Fruit fly (Drosophila melanogaster) whole organism, embryonic: ENCODE measurements around the gene Ptpmeg2.

Source experiments
- C15 ChIP-seq: fragments of 200-800 bp; sonication (Bioruptor generic); IDR thresholded peaks from 3 replicates; pipeline ENCODE4 v1.3.6; 2022; ENCODE audit warnings: missing biosample characterization, missing genetic modification characterization
- CG10654 ChIP-seq: fragments of 200-800 bp; sonication (Bioruptor generic); optimal IDR thresholded peaks from 2 replicates; lab custom pipeline; 2016; ENCODE audit warnings: missing biosample characterization, missing genetic modification characterization
- CG12071 ChIP-seq: fragments of 200-800 bp; sonication (Bioruptor generic); optimal IDR thresholded peaks from 3 replicates; lab custom pipeline; 2018; ENCODE audit warnings: missing biosample characterization, mild to moderate bottlenecking, missing genetic modification characterization
- CG13424 ChIP-seq: fragments of 200-800 bp; sonication (Bioruptor generic); optimal IDR thresholded peaks from 2 replicates; lab custom pipeline; 2019; ENCODE audit warnings: missing biosample characterization, mild to moderate bottlenecking, missing genetic modification characterization, moderate library complexity
- CG14050 ChIP-seq: fragments of 200-800 bp; sonication (Bioruptor generic); IDR thresholded peaks from 3 replicates; pipeline ENCODE4 v1.3.6; 2022; ENCODE audit warnings: missing biosample characterization, missing genetic modification characterization
- CG14441 ChIP-seq: fragments of 200-800 bp; sonication (Bioruptor generic); IDR thresholded peaks from 2 replicates; pipeline ENCODE4 v1.3.6; 2022; ENCODE audit warnings: missing biosample characterization, missing genetic modification characterization
- CG14965 ChIP-seq: fragments of 200-800 bp; sonication (Bioruptor generic); optimal IDR thresholded peaks from 2 replicates; lab custom pipeline; 2016; ENCODE audit warnings: missing biosample characterization, missing genetic modification characterization, borderline replicate concordance
- CG16813 ChIP-seq: fragments of 200-800 bp; sonication (Bioruptor generic); IDR thresholded peaks from 3 replicates; pipeline ENCODE4 v1.3.6; 2022; ENCODE audit warnings: missing biosample characterization, missing genetic modification characterization; ENCODE audit not compliant: partially characterized antibody
- CG17328 ChIP-seq: fragments of 200-800 bp; sonication (Bioruptor generic); IDR thresholded peaks from 2 replicates; pipeline ENCODE4 v1.3.6; 2022; ENCODE audit warnings: missing biosample characterization, missing genetic modification characterization
- CG17612 ChIP-seq: fragments of 200-800 bp; sonication (Bioruptor generic); IDR thresholded peaks from 2 replicates; pipeline ENCODE4 v1.3.6; 2022; ENCODE audit warnings: missing biosample characterization, missing genetic modification characterization
- CG17829 ChIP-seq: fragments of 200-800 bp; optimal IDR thresholded peaks from 2 replicates; lab custom pipeline; 2019; ENCODE audit warnings: missing biosample characterization, mild to moderate bottlenecking, missing genetic modification characterization, moderate library complexity
- CG18619 ChIP-seq: fragments of 200-800 bp; sonication (Bioruptor generic); optimal IDR thresholded peaks from 3 replicates; lab custom pipeline; 2017; ENCODE audit warnings: missing biosample characterization, mild to moderate bottlenecking, missing genetic modification characterization
- CG33213 ChIP-seq: fragments of 200-800 bp; sonication (Bioruptor generic); optimal IDR thresholded peaks from 3 replicates; lab custom pipeline; 2016; ENCODE audit warnings: missing biosample characterization, missing genetic modification characterization
- CG3726 ChIP-seq: fragments of 200-800 bp; sonication (Bioruptor generic); IDR thresholded peaks from 3 replicates; pipeline ENCODE4, ENCODE4 v1.3.6; 2022; ENCODE audit warnings: missing biosample characterization, missing genetic modification characterization
- CG42726 ChIP-seq: fragments of 200-800 bp; sonication (Bioruptor generic); IDR thresholded peaks from 2 replicates; pipeline ENCODE4 v1.3.6; 2022; ENCODE audit warnings: missing biosample characterization, missing genetic modification characterization; ENCODE audit not compliant: partially characterized antibody
- CG4854 ChIP-seq: fragments of 200-800 bp; sonication (Bioruptor generic); optimal IDR thresholded peaks from 2 replicates; lab custom pipeline; 2016; ENCODE audit warnings: missing biosample characterization, missing genetic modification characterization, inconsistent platforms
- CG6272 ChIP-seq: fragments of 200-800 bp; sonication (Bioruptor generic); IDR thresholded peaks from 2 replicates; pipeline ENCODE4 v1.3.6; 2022; ENCODE audit warnings: missing biosample characterization, missing genetic modification characterization
- CG6654 ChIP-seq: fragments of 200-800 bp; sonication (Bioruptor generic); optimal IDR thresholded peaks from 2 replicates; lab custom pipeline; 2017; ENCODE audit warnings: missing biosample characterization, mild to moderate bottlenecking, missing genetic modification characterization
- CG7839 ChIP-seq: fragments of 200-800 bp; sonication (Bioruptor generic); optimal IDR thresholded peaks from 3 replicates; lab custom pipeline; 2018; ENCODE audit warnings: missing biosample characterization, mild to moderate bottlenecking, missing genetic modification characterization, moderate library complexity
- CG7928 ChIP-seq: fragments of 200-800 bp; sonication (Bioruptor generic); optimal IDR thresholded peaks from 2 replicates; lab custom pipeline; 2017; ENCODE audit warnings: missing biosample characterization, mild to moderate bottlenecking, missing genetic modification characterization
- CG7963 ChIP-seq: fragments of 200-800 bp; sonication (Bioruptor generic); IDR thresholded peaks from 3 replicates; pipeline ENCODE4 v1.3.6; 2022; ENCODE audit warnings: missing biosample characterization, missing genetic modification characterization; ENCODE audit not compliant: partially characterized antibody
- CG8281 ChIP-seq: fragments of 200-800 bp; sonication (Bioruptor generic); optimal IDR thresholded peaks from 2 replicates; lab custom pipeline; 2018; ENCODE audit warnings: missing biosample characterization, mild to moderate bottlenecking, missing genetic modification characterization, moderate library complexity
- CG8765 ChIP-seq: fragments of 200-800 bp; sonication (Bioruptor generic); IDR thresholded peaks from 2 replicates; pipeline ENCODE4 v1.3.6; 2022; ENCODE audit warnings: missing biosample characterization, missing genetic modification characterization
- CG9215 ChIP-seq: fragments of 200-800 bp; sonication (Bioruptor generic); IDR thresholded peaks from 2 replicates; pipeline ENCODE4 v1.3.6; 2022; ENCODE audit warnings: missing biosample characterization, missing genetic modification characterization
- Hr39 ChIP-seq: fragments of >200 bp; optimal IDR thresholded peaks from 2 replicates; lab custom pipeline; 2017
- MBD-R2 ChIP-seq: fragments of 200-800 bp; sonication (Bioruptor generic); IDR thresholded peaks from 2 replicates; pipeline ENCODE4 v1.3.6; 2022; ENCODE audit warnings: missing biosample characterization, missing genetic modification characterization
- NC2α ChIP-seq: fragments of 200-800 bp; sonication (Bioruptor generic); optimal IDR thresholded peaks from 2 replicates; lab custom pipeline; 2016; ENCODE audit warnings: missing biosample characterization, missing genetic modification characterization
- Nf-YA ChIP-seq: fragments of 200-800 bp; sonication (Bioruptor generic); IDR thresholded peaks from 2 replicates; pipeline ENCODE4 v1.3.6; 2022; ENCODE audit warnings: missing biosample characterization, missing genetic modification characterization
- Ssrp ChIP-seq: fragments of 200-800 bp; sonication (Bioruptor generic); optimal IDR thresholded peaks from 2 replicates; lab custom pipeline; 2018; ENCODE audit warnings: missing biosample characterization, mild to moderate bottlenecking, missing genetic modification characterization, moderate library complexity
- YL-1 ChIP-seq: fragments of 200-800 bp; sonication (Bioruptor generic); optimal IDR thresholded peaks from 3 replicates; lab custom pipeline; 2017; ENCODE audit warnings: missing biosample characterization, mild to moderate bottlenecking, missing genetic modification characterization
- aop ChIP-seq: fragments of 200-800 bp; sonication (Bioruptor generic); IDR thresholded peaks from 2 replicates; pipeline ENCODE4 v1.3.6; 2022; ENCODE audit warnings: missing biosample characterization, missing genetic modification characterization
- ase ChIP-seq: fragments of 200-800 bp; sonication (Bioruptor generic); IDR thresholded peaks from 3 replicates; pipeline ENCODE4 v1.3.6; 2022; ENCODE audit warnings: missing biosample characterization, missing genetic modification characterization
- bigmax ChIP-seq: fragments of 200-800 bp; sonication (Bioruptor generic); optimal IDR thresholded peaks from 2 replicates; lab custom pipeline; 2018; ENCODE audit warnings: missing biosample characterization, mild to moderate bottlenecking, missing genetic modification characterization
- cas ChIP-seq: fragments of 200-800 bp; sonication (Bioruptor generic); IDR thresholded peaks from 2 replicates; pipeline ENCODE4 v1.3.6; 2022; ENCODE audit warnings: missing biosample characterization, missing genetic modification characterization
- chif ChIP-seq, 2 experiments: fragments of 200-800 bp; sonication (Bioruptor generic); optimal IDR thresholded peaks; 3 replicates each; lab custom pipeline; 2016; ENCODE audit warnings: missing biosample characterization in 2 of 2, missing genetic modification characterization in 2 of 2
- dan ChIP-seq: fragments of 200-800 bp; sonication (Bioruptor generic); IDR thresholded peaks from 2 replicates; pipeline ENCODE4 v1.3.6; 2022; ENCODE audit warnings: missing biosample characterization, missing genetic modification characterization
- dpn ChIP-seq, 2 experiments: fragments of 200-800 bp; sonication (Bioruptor generic); optimal IDR thresholded peaks; 3 replicates each; lab custom pipeline; 2016; ENCODE audit warnings: missing biosample characterization in 2 of 2, missing genetic modification characterization in 2 of 2
- dysf ChIP-seq: fragments of 200-800 bp; sonication (Bioruptor generic); IDR thresholded peaks from 3 replicates; pipeline ENCODE4 v1.3.6; 2022; ENCODE audit warnings: missing biosample characterization, missing genetic modification characterization
- gsb ChIP-seq: fragments of 200-800 bp; sonication (Bioruptor generic); IDR thresholded peaks from 2 replicates; pipeline ENCODE4 v1.3.6; 2022; ENCODE audit warnings: missing biosample characterization, missing genetic modification characterization
- hbn ChIP-seq: fragments of 200-800 bp; sonication (Bioruptor generic); IDR thresholded peaks from 2 replicates; pipeline ENCODE4 v1.3.6; 2022; ENCODE audit warnings: missing biosample characterization, missing genetic modification characterization; ENCODE audit not compliant: partially characterized antibody
- knrl ChIP-seq: fragments of 200-800 bp; sonication (Bioruptor generic); IDR thresholded peaks from 3 replicates; pipeline ENCODE4 v1.3.6; 2022; ENCODE audit warnings: missing biosample characterization, missing genetic modification characterization; ENCODE audit not compliant: partially characterized antibody
- lmd ChIP-seq: fragments of 200-800 bp; sonication (Bioruptor generic); IDR thresholded peaks from 2 replicates; pipeline ENCODE4 v1.3.6; 2022; ENCODE audit warnings: missing biosample characterization, missing genetic modification characterization
- oc ChIP-seq: fragments of 200-800 bp; sonication (Bioruptor generic); optimal IDR thresholded peaks from 2 replicates; lab custom pipeline; 2018; ENCODE audit warnings: missing biosample characterization, mild to moderate bottlenecking, missing genetic modification characterization, moderate library complexity
- p53 ChIP-seq: fragments of 200-800 bp; sonication (Bioruptor generic); optimal IDR thresholded peaks from 2 replicates; lab custom pipeline; 2016; ENCODE audit warnings: missing biosample characterization, missing genetic modification characterization
- repo ChIP-seq: fragments of 200-800 bp; sonication (Bioruptor generic); optimal IDR thresholded peaks from 2 replicates; lab custom pipeline; 2016; ENCODE audit warnings: missing biosample characterization, missing genetic modification characterization
- schlank ChIP-seq: fragments of 200-800 bp; sonication (Bioruptor generic); optimal IDR thresholded peaks from 2 replicates; lab custom pipeline; 2018; ENCODE audit warnings: missing biosample characterization, mild to moderate bottlenecking, missing genetic modification characterization
- tll ChIP-seq, 2 experiments: fragments of 200-800 bp in 1 of 2; fragments of >200 bp in 1 of 2; sonication (Bioruptor generic) in 1 of 2; optimal IDR thresholded peaks; 2 replicates each; lab custom pipeline; 2017 to 2019; ENCODE audit warnings: missing biosample characterization in 2 of 2, missing genetic modification characterization in 2 of 2, mild to moderate bottlenecking in 1 of 2, moderate library complexity in 1 of 2
- tup ChIP-seq: fragments of 200-800 bp; sonication (Bioruptor generic); optimal IDR thresholded peaks from 2 replicates; lab custom pipeline; 2016; ENCODE audit warnings: missing biosample characterization, mild to moderate bottlenecking, missing genetic modification characterization, moderate library complexity
- unc-4 ChIP-seq: fragments of 200-800 bp; sonication (Bioruptor generic); IDR thresholded peaks from 2 replicates; pipeline ENCODE4 v1.3.6; 2022; ENCODE audit warnings: missing biosample characterization, missing genetic modification characterization; ENCODE audit not compliant: partially characterized antibody
- wek ChIP-seq: fragments of 200-800 bp; sonication (Bioruptor generic); optimal IDR thresholded peaks from 3 replicates; lab custom pipeline; 2018; ENCODE audit warnings: missing biosample characterization, mild to moderate bottlenecking, missing genetic modification characterization, moderate library complexity
- zf30C ChIP-seq: fragments of 200-800 bp; sonication (Bioruptor generic); optimal IDR thresholded peaks from 3 replicates; lab custom pipeline; 2018; ENCODE audit warnings: missing biosample characterization, mild to moderate bottlenecking, missing genetic modification characterization

Gene Ptpmeg2

DNA sequence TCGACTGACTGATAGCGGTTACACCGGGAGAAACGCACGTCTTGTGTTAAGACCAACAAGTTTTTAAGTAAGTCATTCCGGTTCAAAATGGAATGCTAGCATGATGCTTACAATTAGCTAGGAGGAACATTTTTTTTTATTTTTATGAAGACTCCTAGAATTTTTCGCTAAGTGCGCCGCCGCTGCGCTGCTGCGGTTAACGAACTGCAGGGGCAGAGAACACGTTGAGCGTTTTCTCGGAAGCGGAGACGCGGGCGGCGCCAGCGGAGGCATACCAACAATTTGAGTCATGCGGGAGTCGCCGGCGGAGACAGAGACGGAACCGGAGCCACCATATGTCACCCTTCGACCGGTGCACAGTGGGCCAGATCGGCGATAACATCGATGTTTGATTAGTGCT lies 12.9 kb downstream of the Ptpmeg2 start (continued):
- TF ChIP-seq p53 (GFP tag; lab: Kevin White, UChicago), result peak; percentile 85
- peak; percentile 93 for TF ChIP-seq zf30C (GFP tag; lab: Kevin White, UChicago)
- no peak for TF ChIP-seq CG42726 (GFP tag; lab: Robert Waterston, UW)
- peak; percentile 88 for TF ChIP-seq CG8765 (GFP tag; lab: Robert Waterston, UW)
- peak; percentile 97 for TF ChIP-seq repo (GFP tag; lab: Kevin White, UChicago)
- TF ChIP-seq C15 (GFP tag; lab: Robert Waterston, UW), result peak; percentile 92
- TF ChIP-seq CG10654 (GFP tag; lab: Kevin White, UChicago), result peak; percentile 95
- peak; percentile 96 for TF ChIP-seq CG17829 (tag; lab: Kevin White, UChicago)
- peak; percentile 94 for TF ChIP-seq Ssrp (tag; lab: Kevin White, UChicago)
- TF ChIP-seq CG6272 (GFP tag; lab: Robert Waterston, UW), result peak; percentile 92
- no peak for TF ChIP-seq Hr39 (lab: Kevin White, UChicago)
- peak; percentile 97 for TF ChIP-seq CG7839 (tag; lab: Kevin White, UChicago)
- TF ChIP-seq hbn (GFP tag; lab: Robert Waterston, UW), result no peak
- peak; percentile 70 for TF ChIP-seq CG7928 (GFP tag; lab: Kevin White, UChicago)
- TF ChIP-seq cas (GFP tag; lab: Robert Waterston, UW), result peak; percentile 73; the same call in 1 of the 2 replicates
- peak; percentile 95 for TF ChIP-seq CG4854 (GFP tag; lab: Kevin White, UChicago)
- TF ChIP-seq YL-1 (GFP tag; lab: Kevin White, UChicago), result peak; percentile 82
- peak; percentile 98 for TF ChIP-seq dysf (GFP tag; lab: Robert Waterston, UW)
- peak; percentile 97 for TF ChIP-seq aop (GFP tag; lab: Robert Waterston, UW)
- peak; percentile 97 for TF ChIP-seq ase
- peak; percentile 85 for TF ChIP-seq wek (GFP tag; lab: Kevin White, UChicago)
- peak; percentile 93 for TF ChIP-seq gsb (GFP tag; lab: Robert Waterston, UW)
- peak; percentile 98 for TF ChIP-seq CG14441 (GFP tag; lab: Robert Waterston, UW)
- peak; percentile 96 for TF ChIP-seq CG14050 (GFP tag; lab: Robert Waterston, UW)
- peak; percentile 85 for TF ChIP-seq MBD-R2 (GFP tag; lab: Robert Waterston, UW)
- TF ChIP-seq schlank (tag; lab: Kevin White, UChicago), result peak; percentile 89
- TF ChIP-seq unc-4 (GFP tag; lab: Robert Waterston, UW), result no peak
- peak; percentile 85 for TF ChIP-seq CG6654 (GFP tag; lab: Kevin White, UChicago)
- TF ChIP-seq bigmax (GFP tag; lab: Kevin White, UChicago), result peak; percentile 68
- peak in 1 of 2 experiments; percentile 56 for TF ChIP-seq tll (GFP tag; optimal IDR thresholded peaks at IDR 0.05; lab: Kevin White, UChicago)
- peak; percentile 91 for TF ChIP-seq CG9215 (GFP tag; lab: Robert Waterston, UW)
- TF ChIP-seq oc, result peak; percentile 95
- TF ChIP-seq CG17612 (GFP tag; lab: Robert Waterston, UW), result peak; percentile 92
- TF ChIP-seq lmd (GFP tag; lab: Robert Waterston, UW), result peak; percentile 96
- TF ChIP-seq CG12071, result peak; percentile 95
- peak; percentile 98 for TF ChIP-seq CG13424
- TF ChIP-seq CG3726, result peak; percentile 95
- TF ChIP-seq CG33213 (GFP tag; lab: Kevin White, UChicago), result peak; percentile 97
- TF ChIP-seq NC2α (GFP tag; lab: Kevin White, UChicago), result peak; percentile 94
- TF ChIP-seq dpn (GFP tag; optimal IDR thresholded peaks at IDR 0.05; lab: Kevin White, UChicago), result peak; percentile 97
- TF ChIP-seq CG16813, result no peak
- peak; percentile 98 for TF ChIP-seq CG17328 (GFP tag; lab: Robert Waterston, UW)
- peak; percentile 95 for TF ChIP-seq tup (GFP tag; lab: Kevin White, UChicago)
- TF ChIP-seq CG14965 (GFP tag; lab: Kevin White, UChicago), result peak; percentile 86
- TF ChIP-seq dan (GFP tag; lab: Robert Waterston, UW), result peak; percentile 90
- 0 out of 3 replicates have a peak, but pooled peaks have one; percentile 30 for TF ChIP-seq knrl (GFP tag; lab: Robert Waterston, UW)
- peak; percentile 87 for TF ChIP-seq CG8281
- TF ChIP-seq CG7963 (GFP tag; lab: Robert Waterston, UW), result no peak
- peak; percentile 98 for TF ChIP-seq chif (GFP tag; optimal IDR thresholded peaks at IDR 0.05; lab: Kevin White, UChicago)
- TF ChIP-seq Nf-YA (GFP tag; lab: Robert Waterston, UW), result peak; percentile 95
- peak; percentile 94 for TF ChIP-seq CG18619
